Fruit fly (Drosophila melanogaster) whole organism, adult: ENCODE measurements around the gene Ae2.

Source experiments
- CG11617 ChIP-seq: fragments of 200-800 bp; sonication (Bioruptor generic); optimal IDR thresholded peaks from 2 replicates; lab custom pipeline; 2017; ENCODE audit warnings: mild to moderate bottlenecking, missing biosample characterization, missing genetic modification reagents, missing genetic modification characterization
- Mnt ChIP-seq: fragments of 200-800 bp; sonication (Bioruptor generic); optimal IDR thresholded peaks from 2 replicates; lab custom pipeline; 2016; ENCODE audit warnings: missing biosample characterization, mild to moderate bottlenecking, missing genetic modification characterization
- cic ChIP-seq: fragments of 200-800 bp; sonication (Bioruptor generic); optimal IDR thresholded peaks from 2 replicates; lab custom pipeline; 2017; ENCODE audit warnings: missing biosample characterization, mild to moderate bottlenecking, missing genetic modification characterization, moderate library complexity
- cnc ChIP-seq, 2 experiments: fragments of >200 bp; optimal IDR thresholded peaks; 2 replicates each; lab custom pipeline; 2017
- kay ChIP-seq: fragments of 200-800 bp; sonication (Bioruptor generic); peaks from one replicate; lab custom pipeline; 2016; ENCODE audit warnings: missing biosample characterization, missing genetic modification characterization, borderline replicate concordance
- ovo ChIP-seq: fragments of 200-800 bp; sonication (Bioruptor generic); optimal IDR thresholded peaks from 2 replicates; lab custom pipeline; 2016; ENCODE audit warnings: missing biosample characterization, missing genetic modification characterization
- pad ChIP-seq: fragments of 200-800 bp; sonication (Bioruptor generic); optimal IDR thresholded peaks from 3 replicates; lab custom pipeline; 2017; ENCODE audit warnings: missing biosample characterization, missing genetic modification characterization, mild to moderate bottlenecking, moderate library complexity, missing genetic modification reagents

dm6 chr3L:9814621-9815020 lies 51.3 kb downstream of the Ae2 start:
- TF ChIP-seq cnc (optimal IDR thresholded peaks at IDR 0.05; lab: Kevin White, UChicago) = no peak
- no peak for TF ChIP-seq pad
- TF ChIP-seq Mnt (GFP tag; lab: Kevin White, UChicago) = no peak
- no peak for TF ChIP-seq cic
- TF ChIP-seq ovo (GFP tag; lab: Kevin White, UChicago) = no peak
- TF ChIP-seq CG11617 (GFP tag; lab: Kevin White, UChicago) = no peak
- no peak for TF ChIP-seq kay
